Fruit fly (Drosophila melanogaster) whole organism: ENCODE measurements around the gene heca.
A peak's percentile ranks its signal among the peaks of the same experiment; 100 is the strongest.

Source experiments
- CG8478 ChIP-seq: fragments of >200 bp; optimal IDR thresholded peaks from 2 replicates; lab custom pipeline; 2018; ENCODE audit warnings: inconsistent platforms
- Dll ChIP-seq: fragments of >200 bp; optimal IDR thresholded peaks from 2 replicates; lab custom pipeline; 2017
- EcR ChIP-seq, 2 experiments: fragments of >200 bp; optimal IDR thresholded peaks; 2 replicates each; lab custom pipeline; 2017; ENCODE audit warnings: missing biosample characterization in 2 of 2, missing genetic modification characterization in 2 of 2, missing genetic modification reagents in 2 of 2
- pan ChIP-seq: fragments of >200 bp; optimal IDR thresholded peaks from 2 replicates; lab custom pipeline; 2017
- psq ChIP-seq: fragments of >200 bp; optimal IDR thresholded peaks from 2 replicates; lab custom pipeline; 2017
- usp ChIP-seq: fragments of >200 bp; optimal IDR thresholded peaks from 2 replicates; lab custom pipeline; 2017; ENCODE audit warnings: missing biosample characterization, missing genetic modification characterization, mixed read lengths

The heca gene

DNA sequence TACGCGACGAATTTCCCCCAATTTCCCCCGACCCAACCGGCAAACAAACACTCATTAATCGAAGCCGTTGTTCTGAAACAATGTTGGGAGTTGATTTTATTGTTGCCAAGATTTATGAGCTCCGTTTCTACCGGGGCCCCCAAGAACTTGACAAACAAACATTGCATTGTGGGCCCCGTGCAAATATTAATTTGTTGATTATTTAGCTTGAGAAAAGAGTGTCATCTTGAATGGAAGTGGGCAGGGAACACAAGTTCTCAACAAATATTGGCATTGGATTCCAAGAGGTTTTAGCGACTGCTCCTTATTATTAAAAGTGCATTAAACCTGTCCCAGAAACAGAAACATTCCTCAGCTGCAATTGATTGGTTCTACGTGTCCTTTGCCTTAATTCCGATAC, 79.3 kb downstream of the heca start:
- no peak for TF ChIP-seq Dll (lab: Kevin White, UChicago)
- no peak for TF ChIP-seq psq (lab: Kevin White, UChicago)
- TF ChIP-seq CG8478 (lab: Kevin White, UChicago): no peak
- no peak for TF ChIP-seq EcR (GFP tag; optimal IDR thresholded peaks at IDR 0.05; lab: Kevin White, UChicago)
- TF ChIP-seq pan: no peak
- no peak for TF ChIP-seq usp (GFP tag; lab: Kevin White, UChicago)

DNA sequence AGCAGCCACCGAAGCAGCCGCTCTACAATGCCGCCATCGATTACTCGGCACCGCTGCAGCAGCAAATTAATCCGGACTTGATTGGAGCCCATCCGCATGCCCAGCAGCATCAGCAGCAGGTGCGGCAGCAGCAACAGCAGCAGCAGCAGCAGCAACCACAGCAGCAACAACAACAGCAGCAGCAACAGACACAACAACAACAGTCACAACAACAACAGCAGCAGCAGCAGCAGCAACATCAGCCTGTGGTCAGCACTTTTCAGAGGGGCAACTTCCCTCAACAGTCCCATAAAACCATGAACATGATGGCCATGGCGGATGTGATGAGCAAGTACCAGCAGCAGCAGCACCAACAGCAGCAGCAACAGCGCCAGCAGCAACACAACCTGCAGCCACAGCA, 82.9 kb downstream of the heca start:
- no peak for TF ChIP-seq psq (lab: Kevin White, UChicago)
- TF ChIP-seq EcR (GFP tag; optimal IDR thresholded peaks at IDR 0.05; lab: Kevin White, UChicago): no peak

DNA sequence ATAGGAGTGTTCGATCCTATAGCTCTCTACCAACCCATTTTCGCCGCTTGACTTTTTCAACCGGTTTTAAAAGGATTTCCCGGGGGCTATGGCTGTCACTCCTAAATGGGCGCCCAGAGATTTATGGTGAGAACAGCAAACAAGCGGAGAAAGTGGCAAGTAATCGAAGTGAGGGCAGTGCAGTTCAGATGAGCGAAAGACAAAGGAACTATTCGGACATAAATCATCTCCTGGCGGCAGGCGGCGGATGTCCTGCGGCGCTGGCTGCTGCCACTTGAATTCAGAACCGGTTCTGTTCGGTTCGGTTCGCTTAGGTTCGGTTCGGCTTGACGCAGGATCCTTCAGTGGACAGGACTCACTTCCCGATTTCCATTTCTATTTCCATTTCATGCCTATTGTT, 105.4 kb downstream of the heca start:
- no peak for TF ChIP-seq CG8478 (lab: Kevin White, UChicago)
- TF ChIP-seq EcR (GFP tag; optimal IDR thresholded peaks at IDR 0.05; lab: Kevin White, UChicago): no peak
- no peak for TF ChIP-seq psq (lab: Kevin White, UChicago)
- TF ChIP-seq usp (GFP tag; lab: Kevin White, UChicago): no peak
- no peak for TF ChIP-seq pan
- no peak for TF ChIP-seq Dll (lab: Kevin White, UChicago)

DNA sequence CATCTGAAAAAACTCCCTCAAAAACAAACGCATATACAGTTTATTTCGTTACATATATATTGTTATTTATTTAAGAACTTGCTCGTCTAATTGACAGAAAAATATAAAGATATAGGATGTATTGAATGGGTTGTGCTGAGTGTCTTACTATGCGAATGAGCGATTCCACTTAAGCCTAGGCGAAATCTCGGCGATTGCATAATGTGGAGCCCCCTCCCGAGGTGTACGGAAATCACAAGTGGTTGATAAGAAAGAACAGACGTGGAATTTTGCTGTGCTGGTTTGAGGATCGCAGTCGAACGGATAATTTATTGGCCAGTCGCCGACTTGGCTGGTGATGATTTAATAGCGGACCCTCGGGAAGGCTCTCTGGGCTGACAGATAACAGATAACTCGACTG, 107.8 kb downstream of the heca start:
- TF ChIP-seq EcR (GFP tag; optimal IDR thresholded peaks at IDR 0.05; lab: Kevin White, UChicago) (no peak), Dll (lab: Kevin White, UChicago) (no peak), psq (lab: Kevin White, UChicago) (no peak), CG8478 (lab: Kevin White, UChicago) (no peak), pan (no peak), usp (GFP tag; lab: Kevin White, UChicago) (no peak)

DNA sequence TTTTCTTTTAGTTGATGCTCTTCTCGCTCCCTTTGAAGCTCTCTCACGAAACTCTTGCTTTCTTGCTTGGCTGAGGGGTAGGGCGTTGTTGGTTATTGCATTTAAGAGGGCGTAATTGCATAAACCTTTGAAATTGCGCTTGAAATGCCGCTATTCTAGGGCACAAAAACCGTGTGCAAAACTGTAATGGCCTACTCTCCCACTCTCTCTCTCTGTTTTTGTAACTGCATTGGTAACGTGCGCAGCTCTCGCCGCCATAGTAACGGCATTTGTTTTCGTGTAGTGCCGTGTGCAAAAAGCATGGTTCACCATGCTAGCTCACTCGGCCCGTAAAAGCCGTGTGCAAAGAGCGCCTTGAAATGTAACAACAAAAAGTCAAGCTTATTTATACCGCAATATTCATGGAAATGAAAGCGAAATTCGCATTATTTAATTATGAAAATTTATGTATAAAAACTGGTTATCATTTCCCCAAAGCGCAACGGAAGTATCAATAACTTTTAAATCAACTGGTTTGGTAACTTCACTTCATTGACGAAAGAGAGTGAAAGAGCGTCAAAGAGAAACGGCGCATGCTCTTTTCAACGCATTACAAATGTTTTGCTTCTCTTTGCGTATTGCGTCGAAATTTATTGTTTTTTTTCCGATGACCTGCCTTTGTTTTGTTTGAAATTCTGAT, 109.2 kb downstream of the heca start:
- TF ChIP-seq EcR (GFP tag; optimal IDR thresholded peaks at IDR 0.05; lab: Kevin White, UChicago) (no peak), CG8478 (lab: Kevin White, UChicago) (no peak), psq (lab: Kevin White, UChicago) (no peak), usp (GFP tag; lab: Kevin White, UChicago) (no peak), pan (no peak), Dll (lab: Kevin White, UChicago) (no peak)

DNA sequence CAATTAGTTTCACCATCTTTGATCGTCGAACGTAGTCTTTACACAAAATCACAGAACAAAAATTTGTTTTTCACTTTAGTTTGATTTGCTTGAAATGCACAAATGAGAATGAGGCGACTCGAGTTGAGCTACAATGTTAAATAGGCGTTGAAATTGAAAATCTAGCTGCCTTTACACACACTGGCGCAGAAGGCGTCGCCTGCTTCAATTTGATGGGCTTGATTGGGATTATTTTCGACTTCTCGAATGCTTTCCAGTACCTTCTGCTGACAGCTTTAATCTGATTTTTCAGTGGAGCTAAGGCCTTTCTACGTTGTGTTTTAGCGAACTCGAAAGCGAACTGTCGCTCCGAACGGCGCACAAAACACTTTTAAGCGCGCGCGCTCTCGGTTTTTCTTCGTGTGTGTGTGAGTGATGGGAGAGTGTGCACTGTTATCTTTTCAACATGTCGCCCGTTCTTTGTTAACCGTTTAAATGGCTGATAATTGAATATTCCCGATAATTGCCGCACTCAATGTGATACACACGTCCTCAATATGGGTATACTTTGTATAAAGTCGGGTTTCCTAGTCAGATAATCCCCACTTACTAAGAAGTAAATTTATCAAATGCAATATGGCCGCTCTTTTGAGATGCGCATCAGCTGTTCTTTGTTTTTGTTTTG, 109.9 kb downstream of the heca start, which contains the start of the genes Fer2LCH and Fer1HCH:
Gene Fer2LCH, plus strand, starts transcription at position 290 of the 664 bp plus-strand sequence.
Gene Fer1HCH, minus strand, starts transcription at position 664 of the 664 bp plus-strand sequence.
- TF ChIP-seq Dll (lab: Kevin White, UChicago): peak; percentile 36
- no peak for TF ChIP-seq EcR (GFP tag; optimal IDR thresholded peaks at IDR 0.05; lab: Kevin White, UChicago)

DNA sequence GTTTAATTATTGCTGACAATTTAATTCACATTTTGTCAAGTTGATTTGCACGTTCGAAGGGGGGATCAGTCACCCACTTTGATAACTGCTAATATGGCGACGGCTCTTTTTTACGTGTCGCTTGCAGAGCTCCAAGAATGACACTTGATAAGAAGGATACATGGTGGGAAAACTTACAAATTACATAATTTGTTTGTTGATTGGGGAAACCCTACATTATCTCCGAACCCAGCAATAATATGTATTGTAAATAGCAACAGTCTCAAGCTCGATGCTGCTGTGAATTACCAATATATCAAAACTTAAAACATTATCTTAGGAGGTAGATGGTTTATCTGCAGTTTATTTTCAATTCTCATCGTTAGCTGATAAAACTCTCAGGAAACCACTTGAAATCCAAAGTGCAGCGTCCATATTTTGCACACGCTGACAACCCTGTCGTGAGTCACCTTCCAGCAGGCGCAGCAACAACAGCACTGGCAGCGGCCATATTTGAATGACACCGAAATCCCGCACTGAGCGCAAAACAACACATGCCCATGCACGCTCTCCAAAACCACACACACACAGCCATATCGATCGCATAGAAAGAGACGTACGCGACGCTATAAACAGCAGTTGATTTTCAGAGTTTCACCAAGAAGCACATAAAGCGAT, 110.6 kb downstream of the heca start:
- no peak for TF ChIP-seq EcR (GFP tag; optimal IDR thresholded peaks at IDR 0.05; lab: Kevin White, UChicago)
- no peak for TF ChIP-seq usp (GFP tag; lab: Kevin White, UChicago)
- TF ChIP-seq Dll (lab: Kevin White, UChicago): no peak
- no peak for TF ChIP-seq pan
- TF ChIP-seq psq (lab: Kevin White, UChicago): no peak
- TF ChIP-seq CG8478 (lab: Kevin White, UChicago): no peak

DNA sequence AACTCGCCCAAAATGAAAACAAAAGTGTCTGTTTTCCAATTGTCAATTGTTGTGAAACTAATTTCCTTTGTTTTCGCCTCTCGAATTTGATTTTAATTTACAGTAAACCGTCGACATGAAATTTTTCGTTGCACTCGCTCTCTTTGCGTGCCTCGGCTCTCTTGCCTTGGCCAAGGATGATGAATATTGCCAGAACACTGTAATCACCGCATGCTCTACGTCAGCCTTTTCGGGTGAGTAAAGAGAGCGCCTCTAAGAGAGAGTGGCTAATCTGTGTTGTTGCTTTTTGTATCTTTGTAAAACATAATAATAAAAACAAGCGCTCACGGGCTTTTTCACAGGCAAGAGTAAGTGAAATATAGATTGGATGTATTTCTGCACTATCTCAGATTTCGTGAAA, 111.4 kb downstream of the heca start:
- TF ChIP-seq psq (lab: Kevin White, UChicago) (no peak), Dll (lab: Kevin White, UChicago) (no peak), pan (no peak), EcR (GFP tag; optimal IDR thresholded peaks at IDR 0.05; lab: Kevin White, UChicago) (no peak), usp (GFP tag; lab: Kevin White, UChicago) (no peak), CG8478 (lab: Kevin White, UChicago) (no peak)

DNA sequence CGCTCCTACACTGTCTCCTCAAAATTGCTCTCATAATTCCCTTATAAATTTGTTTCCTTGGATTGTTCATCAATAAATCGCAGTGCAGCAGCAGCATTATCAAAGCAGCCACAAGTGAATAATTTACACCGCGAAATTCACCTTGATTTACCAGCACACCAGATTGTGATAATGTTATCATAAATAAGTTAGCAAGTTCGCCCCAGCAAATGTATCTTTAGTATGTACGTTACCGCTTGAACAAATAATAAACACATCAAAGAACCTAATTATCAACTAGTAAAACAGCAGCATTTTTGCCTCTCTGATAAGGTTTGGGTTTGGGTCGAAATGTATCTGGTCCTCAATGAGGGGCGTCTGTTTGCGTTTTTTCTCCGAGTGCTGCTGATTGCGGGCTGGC, 112.6 kb downstream of the heca start:
- no peak for TF ChIP-seq CG8478 (lab: Kevin White, UChicago)
- TF ChIP-seq usp (GFP tag; lab: Kevin White, UChicago): no peak
- no peak for TF ChIP-seq EcR (GFP tag; optimal IDR thresholded peaks at IDR 0.05; lab: Kevin White, UChicago)
- TF ChIP-seq pan: no peak
- no peak for TF ChIP-seq Dll (lab: Kevin White, UChicago)
- no peak for TF ChIP-seq psq (lab: Kevin White, UChicago)

DNA sequence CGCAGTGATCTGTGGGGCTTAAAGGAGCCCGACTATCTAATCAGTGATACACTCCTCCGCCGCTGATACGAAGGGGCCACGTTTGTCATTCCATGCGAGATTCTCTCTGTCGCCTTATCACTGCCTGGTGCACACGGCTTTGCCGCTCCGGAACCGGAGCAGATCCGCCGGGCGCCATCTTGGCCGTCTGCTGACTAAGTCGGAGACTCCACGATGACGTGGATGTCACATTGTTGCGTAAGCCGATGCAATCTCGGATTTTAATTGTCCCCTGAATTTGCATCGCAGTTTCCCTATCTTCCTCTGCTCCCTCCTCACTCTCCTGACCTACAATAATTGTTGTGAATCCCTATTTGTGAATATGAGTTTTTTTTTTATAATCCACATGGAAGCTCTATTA, 113.4 kb downstream of the heca start:
- TF ChIP-seq usp (GFP tag; lab: Kevin White, UChicago) (no peak), EcR (GFP tag; optimal IDR thresholded peaks at IDR 0.05; lab: Kevin White, UChicago) (no peak), CG8478 (lab: Kevin White, UChicago) (no peak), psq (lab: Kevin White, UChicago) (no peak), pan (no peak), Dll (lab: Kevin White, UChicago) (no peak)

DNA sequence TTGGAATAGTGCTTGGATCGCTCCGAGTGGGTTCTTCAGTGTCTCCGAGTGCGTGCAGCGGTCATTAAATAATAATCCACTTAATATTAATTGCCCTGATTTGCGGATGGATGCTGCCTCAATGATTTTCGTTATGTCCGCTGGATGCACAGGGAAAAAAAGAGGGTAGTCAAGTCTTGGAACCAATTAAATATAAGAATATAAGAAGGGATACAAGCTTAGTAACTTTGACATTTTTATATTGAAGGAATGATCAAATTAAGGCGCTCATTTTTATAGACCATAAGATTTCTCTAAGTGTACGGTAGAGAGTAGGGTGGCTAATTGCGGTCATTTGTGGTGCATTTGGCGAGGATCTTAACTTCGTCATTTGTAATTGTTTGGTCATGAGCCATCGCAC, 114.2 kb downstream of the heca start:
- TF ChIP-seq usp (GFP tag; lab: Kevin White, UChicago) (no peak), psq (lab: Kevin White, UChicago) (no peak), Dll (lab: Kevin White, UChicago) (no peak), EcR (GFP tag; optimal IDR thresholded peaks at IDR 0.05; lab: Kevin White, UChicago) (no peak), CG8478 (lab: Kevin White, UChicago) (no peak), pan (no peak)
